Worm (Caenorhabditis elegans) whole organism, mixed stage, embryonic: ENCODE data around the gene hum-10.

Experiments
- M03D4.4 ChIP-seq: sonication (generic microtip); optimal IDR thresholded peaks from 2 replicates; lab custom pipeline; 2017; ENCODE audit warnings: mild to moderate bottlenecking, missing genetic modification characterization, missing compliant biosample characterization
- bed-3 ChIP-seq: fragments of 200-800 bp; sonication (Bioruptor generic); optimal IDR thresholded peaks from 3 replicates; lab custom pipeline; 2018; ENCODE audit warnings: mild to moderate bottlenecking, missing genetic modification characterization, moderate library complexity, missing compliant biosample characterization
- blmp-1 ChIP-seq: fragments of 150-350 bp; optimal IDR thresholded peaks from 2 replicates; lab custom pipeline; 2014; ENCODE audit warnings: missing biosample characterization, missing genetic modification characterization
- ceh-39 ChIP-seq: fragments of 150-350 bp; optimal IDR thresholded peaks from 2 replicates; lab custom pipeline; 2014; ENCODE audit warnings: missing biosample characterization, missing genetic modification characterization
- ceh-43 ChIP-seq: fragments of 200-800 bp; sonication (Bioruptor generic); optimal IDR thresholded peaks from 2 replicates; lab custom pipeline; 2018; ENCODE audit warnings: mild to moderate bottlenecking, missing genetic modification characterization, moderate library complexity, missing compliant biosample characterization
- cnd-1 ChIP-seq: fragments of 200-800 bp; sonication (Bioruptor generic); optimal IDR thresholded peaks from 2 replicates; lab custom pipeline; 2018; ENCODE audit warnings: mild to moderate bottlenecking, missing genetic modification characterization, missing compliant biosample characterization
- drap-1 ChIP-seq: fragments of 200-800 bp; sonication (Bioruptor generic); optimal IDR thresholded peaks from 3 replicates; lab custom pipeline; 2018; ENCODE audit warnings: mild to moderate bottlenecking, missing genetic modification characterization, missing compliant biosample characterization
- elt-1 ChIP-seq: sonication (generic microtip); optimal IDR thresholded peaks from 2 replicates; lab custom pipeline; 2017; ENCODE audit warnings: missing genetic modification characterization, mild to moderate bottlenecking, missing compliant biosample characterization, antibody characterized with exemption, moderate library complexity, borderline replicate concordance; ENCODE audit not compliant: insufficient read depth
- elt-3 ChIP-seq: fragments of 150-350 bp; optimal IDR thresholded peaks from 2 replicates; lab custom pipeline; 2014; ENCODE audit warnings: missing biosample characterization, missing genetic modification characterization
- ham-2 ChIP-seq: fragments of 200-800 bp; sonication (Bioruptor generic); optimal IDR thresholded peaks from 2 replicates; lab custom pipeline; 2018; ENCODE audit warnings: mild to moderate bottlenecking, missing genetic modification characterization, missing compliant biosample characterization
- hlh-1 ChIP-seq: fragments of 150-350 bp; optimal IDR thresholded peaks from 2 replicates; lab custom pipeline; 2014; ENCODE audit warnings: missing biosample characterization, missing genetic modification reagents, missing genetic modification characterization
- lin-32 ChIP-seq: fragments of 200-800 bp; sonication (Bioruptor generic); optimal IDR thresholded peaks from 2 replicates; lab custom pipeline; 2018; ENCODE audit warnings: mild to moderate bottlenecking, missing genetic modification characterization, missing compliant biosample characterization
- mep-1 ChIP-seq: fragments of 150-350 bp; optimal IDR thresholded peaks from 2 replicates; lab custom pipeline; 2017; ENCODE audit warnings: missing biosample characterization, missing genetic modification reagents, missing genetic modification characterization, inconsistent platforms
- mls-2 ChIP-seq: sonication (generic microtip); optimal IDR thresholded peaks from 2 replicates; lab custom pipeline; 2016; ENCODE audit warnings: mild to moderate bottlenecking, missing genetic modification characterization, moderate library complexity, missing compliant biosample characterization
- nhr-12 ChIP-seq: fragments of 150-350 bp; optimal IDR thresholded peaks from 2 replicates; lab custom pipeline; 2014; ENCODE audit warnings: missing biosample characterization, missing genetic modification characterization
- nhr-2 ChIP-seq: fragments of 150-350 bp; optimal IDR thresholded peaks from 2 replicates; lab custom pipeline; 2014; ENCODE audit warnings: missing biosample characterization, missing genetic modification characterization
- nhr-76 ChIP-seq: sonication (generic microtip); optimal IDR thresholded peaks from 2 replicates; lab custom pipeline; 2017; ENCODE audit warnings: missing biosample characterization, missing genetic modification characterization
- pha-4 ChIP-seq: fragments of 150-350 bp; optimal IDR thresholded peaks from 2 replicates; lab custom pipeline; 2018; ENCODE audit warnings: missing biosample characterization, missing genetic modification reagents, missing genetic modification characterization
- snpc-4 ChIP-seq: fragments of 150-350 bp; optimal IDR thresholded peaks from 2 replicates; lab custom pipeline; 2014; ENCODE audit warnings: missing biosample characterization, missing genetic modification characterization
- sptf-1 ChIP-seq: sonication (generic microtip); optimal IDR thresholded peaks from 2 replicates; lab custom pipeline; 2017; ENCODE audit warnings: mild to moderate bottlenecking, missing genetic modification characterization, moderate library complexity, missing compliant biosample characterization
- tbx-8 ChIP-seq: fragments of 200-800 bp; sonication (Bioruptor generic); optimal IDR thresholded peaks from 2 replicates; lab custom pipeline; 2018; ENCODE audit warnings: mild to moderate bottlenecking, missing genetic modification characterization, moderate library complexity, missing compliant biosample characterization
- unc-120 ChIP-seq: sonication (generic microtip); optimal IDR thresholded peaks from 2 replicates; lab custom pipeline; 2017; ENCODE audit warnings: missing genetic modification characterization, missing compliant biosample characterization; ENCODE audit not compliant: poor library complexity, severe bottlenecking
- unc-39 ChIP-seq: fragments of 150-350 bp; optimal IDR thresholded peaks from 2 replicates; lab custom pipeline; 2014; ENCODE audit warnings: missing biosample characterization, missing genetic modification characterization
- unc-62 ChIP-seq: fragments of 150-350 bp; optimal IDR thresholded peaks from 2 replicates; lab custom pipeline; 2014; ENCODE audit warnings: missing biosample characterization, missing genetic modification reagents, missing genetic modification characterization
- zip-8 ChIP-seq: fragments of 150-350 bp; optimal IDR thresholded peaks from 2 replicates; lab custom pipeline; 2014; ENCODE audit warnings: missing biosample characterization, missing genetic modification characterization
- ztf-11 ChIP-seq: fragments of 150-350 bp; optimal IDR thresholded peaks from 2 replicates; lab custom pipeline; 2014; ENCODE audit warnings: missing biosample characterization, missing genetic modification characterization

hum-10 gene

DNA sequence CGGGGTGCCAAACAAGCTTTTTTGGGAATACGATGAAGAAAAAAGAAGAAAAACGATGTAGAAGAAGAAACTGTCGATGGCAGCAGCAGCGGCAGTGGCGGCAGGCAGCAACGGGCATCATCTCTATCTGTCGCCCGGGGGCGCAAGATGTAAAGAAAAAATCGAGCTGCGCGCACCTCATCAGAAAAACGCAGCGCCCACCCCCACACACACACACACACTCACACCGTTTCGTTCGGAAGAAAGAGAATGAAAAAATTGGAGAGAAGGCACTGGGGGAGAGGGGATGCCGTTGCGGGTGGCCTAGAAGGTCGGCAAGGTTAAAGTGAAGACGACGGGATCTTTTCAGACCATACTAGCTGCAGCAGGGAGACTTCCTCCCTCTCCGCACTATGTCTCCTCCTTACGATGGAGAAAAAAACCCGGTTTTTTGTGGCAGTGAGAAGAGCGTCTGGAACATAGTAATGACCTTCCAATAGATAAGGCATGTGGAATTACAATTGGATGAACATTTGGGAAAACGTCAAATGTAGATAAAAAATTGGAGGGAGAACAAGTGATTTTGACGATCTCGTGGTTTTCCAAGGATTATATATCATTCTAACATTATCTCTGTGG, 31.1 kb upstream of the hum-10 start:
- TF ChIP-seq mls-2 (tag; lab: Kevin White, UChicago), result peak; percentile 0
- TF ChIP-seq ceh-43, result no peak

DNA sequence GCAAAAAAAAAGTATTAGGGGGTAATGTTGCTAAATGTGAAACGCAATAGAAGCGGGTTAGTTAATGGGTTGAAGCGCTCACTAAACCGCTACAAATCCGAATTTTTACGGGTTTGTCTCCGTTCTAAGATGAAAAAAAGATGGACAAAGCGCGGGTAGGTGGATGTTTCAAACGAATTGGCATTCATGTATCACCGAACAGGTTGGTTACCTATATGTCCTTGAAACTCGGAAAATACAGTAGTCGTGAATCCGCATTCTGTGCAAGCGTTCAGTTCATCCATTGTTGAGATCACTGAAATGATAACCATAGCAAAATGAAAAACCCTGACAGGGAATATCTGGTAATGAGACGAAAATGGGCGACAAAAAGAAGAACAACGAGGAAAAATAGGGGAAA, 29.1 kb upstream of the hum-10 start, which contains the start of gene ztf-16:
Gene ztf-16 (minus strand): TSS at position 299 of the 400 bp plus-strand sequence.
- TF ChIP-seq ceh-39 (tag; lab: Kevin White, UChicago) (no peak), cnd-1 (no peak), tbx-8 (GFP tag; lab: Kevin White, UChicago) (no peak), unc-120 (tag; lab: Kevin White, UChicago) (no peak), ztf-11 (tag; lab: Kevin White, UChicago) (no peak)

DNA sequence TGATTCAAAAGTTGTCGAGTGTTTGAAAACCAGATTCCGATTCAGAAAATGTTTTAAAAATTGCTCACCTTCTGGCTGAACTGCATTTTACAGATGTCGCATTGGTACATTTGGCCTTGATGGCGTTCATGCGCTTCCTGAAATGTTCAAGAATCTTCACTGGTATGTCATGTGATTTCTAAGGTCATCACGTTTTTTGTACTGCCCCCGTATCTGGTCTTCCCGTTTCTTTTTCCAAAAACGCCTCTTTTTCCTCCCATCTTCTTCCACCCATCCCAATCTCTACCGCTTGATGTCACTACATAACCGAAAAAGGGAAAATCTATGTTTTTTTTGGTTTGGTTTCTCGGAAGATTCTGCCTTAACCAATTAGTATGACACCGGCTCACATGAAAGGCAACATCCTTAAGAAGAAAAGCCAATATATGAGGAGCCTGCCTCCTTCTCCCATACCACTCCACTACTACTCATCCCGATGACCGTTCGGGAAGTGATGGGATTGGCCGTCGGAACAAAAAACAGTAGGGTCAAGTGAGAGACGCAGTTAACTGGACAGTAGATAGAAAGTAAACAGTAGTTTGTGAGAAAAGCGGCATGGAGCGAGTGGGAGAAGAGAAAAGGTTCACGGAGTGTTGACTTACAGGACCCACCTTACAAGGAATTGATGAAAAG, 27.8 kb upstream of the hum-10 start:
- peak; percentile 23 for TF ChIP-seq pha-4 (tag; lab: Kevin White, UChicago)
- TF ChIP-seq blmp-1 (tag; lab: Kevin White, UChicago), result no peak
- TF ChIP-seq nhr-2 (tag; lab: Kevin White, UChicago), result peak; percentile 62

DNA sequence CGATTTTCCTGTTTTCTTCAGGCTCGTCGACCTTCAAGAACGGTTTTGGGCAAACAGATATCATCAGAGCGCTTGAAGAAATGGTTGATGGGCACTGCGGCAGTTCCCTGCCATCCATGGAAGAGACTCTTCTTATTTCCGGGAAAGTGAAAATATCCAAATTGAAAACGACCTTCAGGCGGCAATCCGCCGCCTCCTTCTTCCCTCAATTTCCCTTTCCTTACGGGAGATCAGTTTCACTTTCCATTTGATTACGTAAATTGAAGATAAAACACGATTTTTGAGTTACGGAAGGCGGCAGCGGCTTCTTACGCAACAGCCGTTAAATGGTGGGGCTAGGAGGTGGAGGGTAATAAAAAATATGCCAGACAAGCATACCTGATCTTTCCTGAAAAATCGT, 27.1 kb upstream of the hum-10 start:
- TF ChIP-seq blmp-1 (tag; lab: Kevin White, UChicago), result peak; percentile 97
- TF ChIP-seq ham-2, result peak; percentile 89
- TF ChIP-seq elt-1 (tag; lab: Kevin White, UChicago), result peak; percentile 44
- TF ChIP-seq unc-120 (tag; lab: Kevin White, UChicago), result no peak
- peak; percentile 24 for TF ChIP-seq unc-62 (GFP tag; lab: Kevin White, UChicago)
- TF ChIP-seq mep-1 (tag; lab: Kevin White, UChicago), result no peak
- TF ChIP-seq elt-3 (tag; lab: Kevin White, UChicago), result peak; percentile 74
- no peak for TF ChIP-seq bed-3 (GFP tag; lab: Kevin White, UChicago)

- TF ChIP-seq pha-4 (tag; lab: Kevin White, UChicago), result no peak
- TF ChIP-seq unc-39 (tag; lab: Kevin White, UChicago), result no peak
- TF ChIP-seq drap-1 (GFP tag; lab: Kevin White, UChicago), result no peak
Observed at ce11 chrX:4808737-4809136, 26.6 kb upstream of the hum-10 start.

DNA sequence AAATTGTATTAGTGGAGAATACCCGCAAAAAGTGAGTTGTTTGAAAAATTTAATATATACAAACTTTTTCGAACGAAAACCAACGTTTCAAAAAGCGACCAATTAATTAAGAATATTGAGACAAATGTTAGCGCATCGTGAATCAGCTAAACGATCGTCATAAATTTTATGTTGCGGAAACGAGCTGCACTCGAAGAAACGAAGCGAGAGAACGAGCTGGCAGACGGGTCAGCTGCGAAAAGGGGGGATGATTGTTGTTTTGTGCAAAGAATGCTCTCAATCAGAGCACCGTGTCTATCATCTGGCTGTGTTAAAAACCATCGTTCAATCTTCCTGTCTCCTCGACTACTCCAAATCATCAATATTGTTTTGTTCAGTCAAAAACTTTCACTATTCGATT, 21.8 kb upstream of the hum-10 start:
- TF ChIP-seq nhr-2 (tag; lab: Kevin White, UChicago) (no peak), unc-62 (GFP tag; lab: Kevin White, UChicago) (peak; percentile 40), blmp-1 (tag; lab: Kevin White, UChicago) (no peak), M03D4.4 (no peak), nhr-76 (tag; lab: Kevin White, UChicago) (no peak), bed-3 (GFP tag; lab: Kevin White, UChicago) (no peak), unc-120 (tag; lab: Kevin White, UChicago) (no peak), lin-32 (GFP tag; lab: Kevin White, UChicago) (no peak), snpc-4 (tag; lab: Kevin White, UChicago) (no peak), mep-1 (tag; lab: Kevin White, UChicago) (no peak), cnd-1 (no peak), elt-3 (tag; lab: Kevin White, UChicago) (no peak), zip-8 (tag; lab: Kevin White, UChicago) (no peak), hlh-1 (tag; lab: Kevin White, UChicago) (peak; percentile 68), nhr-12 (tag; lab: Kevin White, UChicago) (no peak), tbx-8 (GFP tag; lab: Kevin White, UChicago) (no peak)

DNA sequence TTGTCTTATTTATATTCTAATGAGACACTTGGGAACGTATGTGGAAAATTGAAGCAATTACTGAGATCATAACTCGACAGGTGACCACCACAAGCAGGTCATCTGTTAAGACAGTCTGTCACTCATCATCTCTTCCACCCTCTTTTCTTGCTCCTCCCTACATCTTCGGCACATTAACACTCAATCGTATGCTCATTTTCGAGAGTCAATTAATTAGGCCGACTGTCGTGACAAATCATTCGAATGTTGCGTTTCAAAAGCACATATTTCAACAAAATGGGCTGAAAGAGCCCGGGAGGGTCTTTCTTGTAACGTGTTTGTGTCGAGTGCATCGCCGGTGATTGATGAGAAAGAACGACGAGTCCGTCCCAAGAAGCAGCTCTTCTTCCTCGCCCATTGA, 20.2 kb upstream of the hum-10 start:
- no peak for TF ChIP-seq elt-1 (tag; lab: Kevin White, UChicago)
- peak; percentile 88 for TF ChIP-seq unc-62 (GFP tag; lab: Kevin White, UChicago)
- peak; percentile 49 for TF ChIP-seq nhr-2 (tag; lab: Kevin White, UChicago)
- no peak for TF ChIP-seq mep-1 (tag; lab: Kevin White, UChicago)
- no peak for TF ChIP-seq nhr-12 (tag; lab: Kevin White, UChicago)
- no peak for TF ChIP-seq sptf-1 (tag; lab: Kevin White, UChicago)
- no peak for TF ChIP-seq nhr-76 (tag; lab: Kevin White, UChicago)
- peak; percentile 83 for TF ChIP-seq hlh-1 (tag; lab: Kevin White, UChicago)
